Worm (Caenorhabditis elegans): Measurements from ENCODE around the gene T05A7.12.

The T05A7.12 gene

DNA sequence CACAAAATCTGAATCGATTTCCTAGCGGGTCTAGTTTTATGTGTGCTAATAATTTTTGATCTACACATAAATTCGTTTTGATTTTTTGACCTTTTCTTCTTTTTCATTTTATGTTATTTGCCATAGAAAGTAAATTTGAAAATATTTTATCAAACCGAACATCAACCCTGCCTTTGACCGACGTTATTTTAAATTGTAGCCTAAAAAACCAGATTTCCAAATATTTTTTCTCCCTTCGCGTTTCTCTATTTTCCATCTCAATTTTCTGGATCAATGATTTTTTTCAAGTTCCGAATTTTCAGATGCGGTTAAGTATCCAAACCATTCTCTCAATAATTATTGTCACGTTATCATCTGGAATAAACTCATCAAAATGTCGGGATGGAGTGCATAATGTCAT lies 14.8 kb upstream of the T05A7.12 start, which contains the start of gene T05A7.1:
T05A7.1 (plus strand) TSS at position 301 of the 400 bp plus-strand sequence.
- TF ChIP-seq snpc-4 (tag; optimal IDR thresholded peaks at IDR 0.05) (no peak), ceh-82 (tag; optimal IDR thresholded peaks at IDR 0.05) (no peak), elt-3 (tag; optimal IDR thresholded peaks at IDR 0.05) (no peak), skn-1 (tag; optimal IDR thresholded peaks at IDR 0.05) (no peak), lsy-2 (tag; optimal IDR thresholded peaks at IDR 0.05) (no peak), crh-2 (tag; optimal IDR thresholded peaks at IDR 0.05) (no peak), unc-55 (GFP tag; optimal IDR thresholded peaks at IDR 0.05) (no peak), ZK546.5 (tag; optimal IDR thresholded peaks at IDR 0.05) (no peak), sma-9 (GFP tag; optimal IDR thresholded peaks at IDR 0.05) (no peak), sma-9 (tag; optimal IDR thresholded peaks at IDR 0.05) (no peak), nhr-25 (tag; optimal IDR thresholded peaks at IDR 0.05) (no peak), nhr-129 (tag; optimal IDR thresholded peaks at IDR 0.05) (no peak)

DNA sequence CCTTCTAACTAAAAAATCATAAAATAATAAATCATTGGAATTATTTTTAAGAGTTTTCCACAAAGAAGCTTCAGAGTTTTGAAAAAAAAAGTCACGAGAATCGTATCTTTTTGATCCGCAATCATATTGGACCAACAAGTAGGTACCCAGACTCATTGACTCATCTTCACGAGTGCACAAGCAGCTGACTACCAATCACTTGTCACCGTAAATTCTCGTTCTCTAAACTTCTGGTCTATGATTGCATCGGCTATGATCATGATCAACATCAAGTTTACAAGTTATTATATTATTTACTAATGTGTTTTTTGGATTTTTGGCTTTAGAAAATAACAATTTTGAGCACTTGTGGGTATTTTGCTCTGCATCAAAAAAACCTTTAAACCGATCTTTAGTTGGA lies 13.2 kb upstream of the T05A7.12 start:
- TF ChIP-seq alr-1 (tag; optimal IDR thresholded peaks at IDR 0.05): no peak
- TF ChIP-seq nhr-129 (tag; optimal IDR thresholded peaks at IDR 0.05): peak; percentile 39

DNA sequence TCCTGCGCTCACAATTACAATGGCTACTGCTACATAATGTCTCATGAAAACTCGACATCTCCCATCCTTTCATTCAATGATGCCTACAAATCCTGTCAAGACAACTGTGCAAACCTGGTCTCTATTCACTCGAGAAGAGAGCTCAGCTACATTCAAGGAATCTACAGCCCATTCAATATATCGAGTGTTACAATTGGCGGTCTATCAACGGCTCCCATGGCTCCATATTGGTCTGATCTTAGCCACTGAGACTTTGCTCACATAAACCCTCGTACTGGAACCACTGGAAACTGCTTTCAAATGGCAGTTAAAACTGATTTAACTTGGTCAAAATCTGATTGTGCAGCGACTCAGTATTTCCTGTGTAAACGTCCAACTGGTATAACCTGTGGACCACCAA lies 12.4 kb upstream of the T05A7.12 start, which contains the start of gene T05A7.3:
T05A7.3 (plus strand) TSS at position 301 of the 400 bp plus-strand sequence.
- TF ChIP-seq crh-2 (tag; optimal IDR thresholded peaks at IDR 0.05) (no peak), blmp-1 (tag; optimal IDR thresholded peaks at IDR 0.05; ENCODE audit: insufficient read depth) (no peak)

DNA sequence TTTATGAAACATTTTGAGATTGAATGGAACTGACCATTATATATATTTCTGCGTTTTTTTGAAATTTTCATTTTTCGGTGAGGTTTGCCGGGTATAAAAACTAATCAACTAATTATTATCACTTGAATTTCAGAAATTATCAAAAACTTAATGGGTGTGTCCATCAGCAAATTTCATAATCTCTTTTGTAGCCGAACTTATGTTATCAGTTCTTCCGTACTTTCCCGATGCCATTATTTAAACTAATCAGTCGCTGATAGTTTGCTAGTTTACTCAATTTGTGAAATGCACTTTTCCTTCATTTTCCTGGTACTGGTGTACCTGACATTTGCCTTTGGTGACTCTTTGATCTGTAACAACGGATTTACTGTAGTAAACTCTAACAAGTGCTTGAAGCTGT lies 11.1 kb upstream of the T05A7.12 start:
- TF ChIP-seq skn-1 (tag; optimal IDR thresholded peaks at IDR 0.05) (no peak), fos-1 (tag; optimal IDR thresholded peaks at IDR 0.05) (peak; percentile 96), C34F6.9 (tag; optimal IDR thresholded peaks at IDR 0.05) (no peak), sma-9 (GFP tag; optimal IDR thresholded peaks at IDR 0.05) (peak; percentile 77), sma-9 (tag; optimal IDR thresholded peaks at IDR 0.05) (no peak)

DNA sequence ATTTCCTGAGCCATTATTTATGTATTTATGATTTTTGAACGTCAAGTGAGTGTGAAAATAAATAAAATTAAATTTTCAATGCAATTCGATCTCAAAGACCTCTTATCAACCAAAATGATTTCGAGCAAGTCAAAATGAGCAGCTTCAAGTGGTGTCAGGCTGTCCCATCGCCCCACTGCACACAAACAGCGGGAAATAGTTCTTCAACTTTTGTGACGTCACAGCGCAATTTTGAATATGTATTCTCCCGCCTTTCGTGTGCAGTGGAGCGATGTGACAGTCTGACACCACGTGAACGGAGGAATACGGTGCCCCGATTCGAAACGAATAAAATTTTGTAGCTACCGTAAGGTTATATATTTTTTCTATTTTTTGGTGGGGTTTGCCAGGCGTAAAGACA lies 10.6 kb upstream of the T05A7.12 start:
- TF ChIP-seq ama-1 (optimal IDR thresholded peaks at IDR 0.05): no peak
- no peak for TF ChIP-seq ztf-4 (tag; optimal IDR thresholded peaks at IDR 0.05)
- TF ChIP-seq nhr-23 (tag; optimal IDR thresholded peaks at IDR 0.05): no peak
- no peak for TF ChIP-seq lin-11 (tag; optimal IDR thresholded peaks at IDR 0.05)
- TF ChIP-seq lin-13 (GFP tag; optimal IDR thresholded peaks at IDR 0.05): no peak
- no peak for TF ChIP-seq unc-39 (tag; optimal IDR thresholded peaks at IDR 0.05)
- no peak for TF ChIP-seq elt-3 (tag; optimal IDR thresholded peaks at IDR 0.05)
- no peak for TF ChIP-seq blmp-1 (tag; optimal IDR thresholded peaks at IDR 0.05; ENCODE audit: insufficient read depth)
- no peak for TF ChIP-seq C34F6.9 (tag; optimal IDR thresholded peaks at IDR 0.05)
- TF ChIP-seq alr-1 (tag; optimal IDR thresholded peaks at IDR 0.05): no peak
- no peak for TF ChIP-seq aly-2 (tag; optimal IDR thresholded peaks at IDR 0.05)
- no peak for TF ChIP-seq dmd-4 (tag; optimal IDR thresholded peaks at IDR 0.05)
- TF ChIP-seq gmeb-1 (tag; optimal IDR thresholded peaks at IDR 0.05): no peak
- no peak for TF ChIP-seq elt-1 (tag; optimal IDR thresholded peaks at IDR 0.05)
- TF ChIP-seq sma-3 (GFP tag; optimal IDR thresholded peaks at IDR 0.05): no peak
- no peak for TF ChIP-seq zag-1 (tag; optimal IDR thresholded peaks at IDR 0.05)
- no peak for TF ChIP-seq snpc-4 (tag; optimal IDR thresholded peaks at IDR 0.05)
- no peak for TF ChIP-seq Y55F3AM.14 (GFP tag; optimal IDR thresholded peaks at IDR 0.05)

DNA sequence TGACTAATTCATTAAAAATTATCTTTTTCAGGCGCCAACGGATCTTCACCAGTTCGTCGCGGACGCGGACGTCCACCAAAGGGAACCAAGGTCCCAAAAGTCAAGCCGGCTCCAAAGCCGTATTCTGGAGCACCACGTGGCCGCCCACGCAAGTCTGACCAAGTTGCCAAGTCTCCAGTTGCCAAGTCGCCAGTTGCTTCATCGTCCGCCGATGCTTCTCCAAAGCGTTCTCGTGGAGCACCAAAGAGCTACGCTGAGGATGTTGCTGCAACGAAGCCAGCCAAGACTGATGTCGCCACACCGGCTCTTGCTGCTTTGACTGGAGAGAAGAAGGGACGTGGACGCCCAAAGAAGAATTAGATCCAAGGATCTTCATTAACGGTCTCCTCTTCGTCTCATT lies 10.2 kb upstream of the T05A7.12 start:
- TF ChIP-seq fos-1 (tag; optimal IDR thresholded peaks at IDR 0.05) (no peak), zag-1 (tag; optimal IDR thresholded peaks at IDR 0.05) (no peak), ceh-16 (tag; optimal IDR thresholded peaks at IDR 0.05) (no peak), nhr-23 (tag; optimal IDR thresholded peaks at IDR 0.05) (no peak), nhr-11 (tag; optimal IDR thresholded peaks at IDR 0.05) (no peak), nhr-77 (tag; optimal IDR thresholded peaks at IDR 0.05) (no peak), unc-55 (GFP tag; optimal IDR thresholded peaks at IDR 0.05) (no peak)

Data from whole organism, L2 larva.